Worm (Caenorhabditis elegans) whole organism, late embryonic: ENCODE data around the gene sec-3.

ENCODE experiments used
- C08G9.2 ChIP-seq: sonication (generic microtip); optimal IDR thresholded peaks from 2 replicates; lab custom pipeline; 2016; ENCODE audit warnings: mild to moderate bottlenecking, missing genetic modification characterization, moderate library complexity, missing compliant biosample characterization
- F13H6.1 ChIP-seq: sonication (generic microtip); optimal IDR thresholded peaks from 2 replicates; lab custom pipeline; 2016; ENCODE audit warnings: missing genetic modification characterization, missing compliant biosample characterization
- T23F11.4 ChIP-seq: fragments of 200-800 bp; sonication (Bioruptor generic); optimal IDR thresholded peaks from 2 replicates; lab custom pipeline; 2018; ENCODE audit warnings: mild to moderate bottlenecking, missing genetic modification characterization, missing compliant biosample characterization
- Y22D7AL.16 ChIP-seq: sonication (generic microtip); optimal IDR thresholded peaks from 2 replicates; lab custom pipeline; 2016; ENCODE audit warnings: missing genetic modification characterization, missing compliant biosample characterization
- ceh-14 ChIP-seq: sonication (generic microtip); optimal IDR thresholded peaks from 2 replicates; lab custom pipeline; 2016; ENCODE audit warnings: missing genotype, missing genetic modification characterization, missing compliant biosample characterization
- ceh-18 ChIP-seq: sonication (generic microtip); optimal IDR thresholded peaks from 2 replicates; lab custom pipeline; 2016; ENCODE audit warnings: missing genetic modification characterization, missing compliant biosample characterization
- ceh-24 ChIP-seq: sonication (generic microtip); optimal IDR thresholded peaks from 2 replicates; lab custom pipeline; 2016; ENCODE audit warnings: mild to moderate bottlenecking, missing genetic modification characterization, missing compliant biosample characterization
- ceh-31 ChIP-seq: sonication (generic microtip); optimal IDR thresholded peaks from 2 replicates; lab custom pipeline; 2016; ENCODE audit warnings: missing genetic modification characterization, missing compliant biosample characterization
- ceh-34 ChIP-seq: sonication (generic microtip); optimal IDR thresholded peaks from 2 replicates; lab custom pipeline; 2016; ENCODE audit warnings: mild to moderate bottlenecking, missing genetic modification characterization, missing compliant biosample characterization
- ceh-48 ChIP-seq: sonication (generic microtip); optimal IDR thresholded peaks from 2 replicates; lab custom pipeline; 2016; ENCODE audit warnings: missing genetic modification characterization, inconsistent platforms, missing compliant biosample characterization
- che-1 ChIP-seq: sonication (generic microtip); optimal IDR thresholded peaks from 2 replicates; lab custom pipeline; 2016; ENCODE audit warnings: mild to moderate bottlenecking, missing genetic modification characterization, missing compliant biosample characterization
- elt-2 ChIP-seq: sonication (generic microtip); optimal IDR thresholded peaks from 2 replicates; lab custom pipeline; 2016; ENCODE audit warnings: missing genetic modification reagents, missing genetic modification characterization, missing compliant biosample characterization
- fkh-6 ChIP-seq: sonication (generic microtip); optimal IDR thresholded peaks from 2 replicates; lab custom pipeline; 2016; ENCODE audit warnings: missing genetic modification characterization, missing compliant biosample characterization
- gmeb-2 ChIP-seq: sonication (generic microtip); optimal IDR thresholded peaks from 2 replicates; lab custom pipeline; 2016; ENCODE audit warnings: missing genetic modification characterization, inconsistent platforms, missing compliant biosample characterization
- hlh-13 ChIP-seq: fragments of 200-800 bp; sonication (Bioruptor generic); optimal IDR thresholded peaks from 2 replicates; lab custom pipeline; 2018; ENCODE audit warnings: mild to moderate bottlenecking, missing genetic modification characterization, missing compliant biosample characterization
- hlh-30 ChIP-seq: sonication (generic microtip); optimal IDR thresholded peaks from 2 replicates; lab custom pipeline; 2017; ENCODE audit warnings: antibody characterized with exemption, missing genetic modification characterization, missing compliant biosample characterization; ENCODE audit not compliant: insufficient read depth
- hlh-6 ChIP-seq: sonication (generic microtip); optimal IDR thresholded peaks from 2 replicates; lab custom pipeline; 2016; ENCODE audit warnings: missing genotype, missing genetic modification characterization, missing compliant biosample characterization
- hlh-8 ChIP-seq: sonication (generic microtip); optimal IDR thresholded peaks from 2 replicates; lab custom pipeline; 2016; ENCODE audit warnings: missing genotype, missing genetic modification characterization, missing compliant biosample characterization
- lim-6 ChIP-seq: sonication (generic microtip); optimal IDR thresholded peaks from 2 replicates; lab custom pipeline; 2016; ENCODE audit warnings: missing genetic modification characterization, missing compliant biosample characterization
- madf-2 ChIP-seq: sonication (generic microtip); optimal IDR thresholded peaks from 2 replicates; lab custom pipeline; 2017; ENCODE audit warnings: missing genetic modification characterization, missing compliant biosample characterization
- nfya-1 ChIP-seq: sonication (generic microtip); optimal IDR thresholded peaks from 2 replicates; lab custom pipeline; 2017; ENCODE audit warnings: missing genetic modification characterization, mild to moderate bottlenecking, missing compliant biosample characterization, antibody characterized with exemption, moderate library complexity
- nhr-11 ChIP-seq: fragments of 150-350 bp; optimal IDR thresholded peaks from 2 replicates; lab custom pipeline; 2014; ENCODE audit warnings: missing biosample characterization, missing genetic modification characterization
- npax-4 ChIP-seq: sonication (generic microtip); optimal IDR thresholded peaks from 2 replicates; lab custom pipeline; 2016; ENCODE audit warnings: missing genetic modification characterization, missing compliant biosample characterization
- odd-2 ChIP-seq: sonication (generic microtip); optimal IDR thresholded peaks from 2 replicates; lab custom pipeline; 2017; ENCODE audit warnings: antibody characterized with exemption, mild to moderate bottlenecking, missing genetic modification characterization, missing compliant biosample characterization
- pat-9 ChIP-seq: fragments of 200-800 bp; sonication (Bioruptor generic); optimal IDR thresholded peaks from 2 replicates; lab custom pipeline; 2018; ENCODE audit warnings: mild to moderate bottlenecking, missing genetic modification characterization, moderate library complexity, missing compliant biosample characterization
- pha-4 ChIP-seq: fragments of 150-350 bp; optimal IDR thresholded peaks from 2 replicates; lab custom pipeline; 2018; ENCODE audit warnings: missing biosample characterization, missing genetic modification reagents, missing genetic modification characterization
- ref-2 ChIP-seq: sonication (generic microtip); optimal IDR thresholded peaks from 2 replicates; lab custom pipeline; 2016; ENCODE audit warnings: missing genetic modification characterization, missing compliant biosample characterization
- sox-4 ChIP-seq: sonication (generic microtip); optimal IDR thresholded peaks from 2 replicates; lab custom pipeline; 2017; ENCODE audit warnings: mild to moderate bottlenecking, missing genetic modification characterization, inconsistent platforms, missing compliant biosample characterization
- tbx-2 ChIP-seq: sonication (generic microtip); optimal IDR thresholded peaks from 2 replicates; lab custom pipeline; 2016; ENCODE audit warnings: missing genetic modification characterization, missing compliant biosample characterization
- tbx-7 ChIP-seq: sonication (generic microtip); optimal IDR thresholded peaks from 2 replicates; lab custom pipeline; 2016; ENCODE audit warnings: missing genotype, missing genetic modification characterization, missing compliant biosample characterization
- unc-3 ChIP-seq, 2 experiments: fragments of 200-800 bp in 1 of 2; sonication (Bioruptor generic) in 1 of 2; sonication (generic microtip) in 1 of 2; conservative IDR thresholded peaks in 1 of 2; optimal IDR thresholded peaks in 1 of 2; 2 replicates each; pipeline versions ENCODE4 v1.3.6 to Lab custom; 2016 to 2022; ENCODE audit warnings: missing compliant biosample characterization in 2 of 2, missing genetic modification characterization in 2 of 2, missing genetic modification reagents in 1 of 2
- unc-42 ChIP-seq: sonication (generic microtip); optimal IDR thresholded peaks from 2 replicates; lab custom pipeline; 2016; ENCODE audit warnings: missing genotype, missing genetic modification characterization, missing compliant biosample characterization
- unc-55 ChIP-seq: sonication (generic microtip); optimal IDR thresholded peaks from 2 replicates; lab custom pipeline; 2017; ENCODE audit warnings: missing biosample characterization, missing genetic modification reagents, missing genetic modification characterization
- unc-86 ChIP-seq: sonication (generic microtip); optimal IDR thresholded peaks from 2 replicates; lab custom pipeline; 2016; ENCODE audit warnings: missing genetic modification characterization, missing compliant biosample characterization
- zip-5 ChIP-seq: sonication (generic microtip); optimal IDR thresholded peaks from 2 replicates; lab custom pipeline; 2016; ENCODE audit warnings: missing genetic modification characterization, missing compliant biosample characterization

sec-3 gene

ce11 chrX:3126233-3126632 is 26.6 kb upstream of the sec-3 start (continued):
- TF ChIP-seq gmeb-2 (tag; lab: Kevin White, UChicago): no peak
- no peak for TF ChIP-seq pat-9 (tag; lab: Kevin White, UChicago)
- TF ChIP-seq Y22D7AL.16 (tag; lab: Kevin White, UChicago): no peak
- no peak for TF ChIP-seq fkh-6 (tag; lab: Kevin White, UChicago)
- no peak for TF ChIP-seq T23F11.4 (GFP tag; lab: Kevin White, UChicago)
- no peak for TF ChIP-seq nhr-11 (tag; lab: Kevin White, UChicago)
- peak; percentile 33 for TF ChIP-seq ceh-14 (tag; lab: Kevin White, UChicago)
- no peak for TF ChIP-seq ceh-18 (tag; lab: Kevin White, UChicago)
- no peak for TF ChIP-seq madf-2 (tag; lab: Kevin White, UChicago)
- no peak for TF ChIP-seq C08G9.2 (tag; lab: Kevin White, UChicago)
- no peak for TF ChIP-seq npax-4 (tag; lab: Kevin White, UChicago)
- TF ChIP-seq unc-55 (GFP tag; lab: Kevin White, UChicago): no peak
- TF ChIP-seq ceh-48 (tag; lab: Kevin White, UChicago): peak; percentile 70
- no peak for TF ChIP-seq unc-3 (GFP tag; conservative IDR thresholded peaks at IDR 0.05; lab: Robert Waterston, UW)
- TF ChIP-seq unc-3 (tag; optimal IDR thresholded peaks at IDR 0.05; lab: Kevin White, UChicago): peak; percentile 20
- TF ChIP-seq lim-6: no peak

- no peak for TF ChIP-seq ceh-24 (tag; lab: Kevin White, UChicago)
- TF ChIP-seq unc-42 (tag; lab: Kevin White, UChicago): no peak
- no peak for TF ChIP-seq odd-2
- no peak for TF ChIP-seq hlh-6 (tag; lab: Kevin White, UChicago)
- no peak for TF ChIP-seq che-1 (tag; lab: Kevin White, UChicago)
Measured at ce11 chrX:3119606-3120005, 20.0 kb upstream of the sec-3 start.

ce11 chrX:3118596-3119287 is 19.1 kb upstream of the sec-3 start:
- TF ChIP-seq hlh-8 (no peak), unc-86 (tag; lab: Kevin White, UChicago) (no peak), tbx-7 (tag; lab: Kevin White, UChicago) (no peak), hlh-13 (GFP tag; lab: Kevin White, UChicago) (no peak), pha-4 (tag; lab: Kevin White, UChicago) (no peak), zip-5 (no peak), hlh-30 (tag; lab: Kevin White, UChicago) (no peak), hlh-6 (tag; lab: Kevin White, UChicago) (no peak)
- TF ChIP-seq, all 69 proteins: peak for 0

- TF ChIP-seq elt-2 (tag; lab: Kevin White, UChicago): peak; percentile 87
- TF ChIP-seq ceh-14 (tag; lab: Kevin White, UChicago): no peak
- TF ChIP-seq, all 69 proteins: peak for 1
Measured at ce11 chrX:3117204-3117603, 17.6 kb upstream of the sec-3 start.

- TF ChIP-seq ref-2 (tag; lab: Kevin White, UChicago): peak; percentile 24
- TF ChIP-seq tbx-2 (tag; lab: Kevin White, UChicago): peak; percentile 67
- peak; percentile 74 for TF ChIP-seq ceh-31 (tag; lab: Kevin White, UChicago)
- peak; percentile 51 for TF ChIP-seq nfya-1
- no peak for TF ChIP-seq F13H6.1 (tag; lab: Kevin White, UChicago)
- TF ChIP-seq C08G9.2 (tag; lab: Kevin White, UChicago): no peak
- TF ChIP-seq ceh-34: peak; percentile 30
- peak; percentile 4 for TF ChIP-seq pat-9 (tag; lab: Kevin White, UChicago)
- TF ChIP-seq ceh-18 (tag; lab: Kevin White, UChicago): peak; percentile 83
- TF ChIP-seq sox-4 (tag; lab: Kevin White, UChicago): no peak
Measured at ce11 chrX:3116033-3116876, 16.6 kb upstream of the sec-3 start, which contains the start of gene mai-1. TSS of gene mai-1 (minus strand) at chrX:3116589.
